Fruit fly (Drosophila melanogaster) whole organism, pupa: ENCODE measurements around the gene CG31789.

Source experiments
- CG15710 ChIP-seq: fragments of 200-800 bp; sonication (Bioruptor generic); optimal IDR thresholded peaks from 2 replicates; lab custom pipeline; 2018; ENCODE audit warnings: missing biosample characterization, mild to moderate bottlenecking, missing genetic modification characterization, moderate library complexity
- CG17806 ChIP-seq: fragments of 200-800 bp; sonication (Bioruptor generic); optimal IDR thresholded peaks from 2 replicates; lab custom pipeline; 2018; ENCODE audit warnings: missing biosample characterization, mild to moderate bottlenecking, missing genetic modification characterization, moderate library complexity
- CG32121 ChIP-seq: fragments of 200-800 bp; sonication (Bioruptor generic); IDR thresholded peaks from 2 replicates; pipeline ENCODE4 v1.3.6; 2022; ENCODE audit warnings: missing biosample characterization, missing genetic modification characterization
- CG34367 ChIP-seq: fragments of 200-800 bp; sonication (Bioruptor generic); optimal IDR thresholded peaks from 2 replicates; lab custom pipeline; 2018; ENCODE audit warnings: missing biosample characterization, mild to moderate bottlenecking, missing genetic modification characterization
- CG9948 ChIP-seq: fragments of 200-800 bp; sonication (Bioruptor generic); optimal IDR thresholded peaks from 2 replicates; lab custom pipeline; 2018; ENCODE audit warnings: missing biosample characterization, mild to moderate bottlenecking, missing genetic modification characterization, moderate library complexity
- D1 ChIP-seq: fragments of 200-800 bp; sonication (Bioruptor generic); optimal IDR thresholded peaks from 2 replicates; lab custom pipeline; 2018; ENCODE audit warnings: missing biosample characterization, mild to moderate bottlenecking, missing genetic modification characterization, moderate library complexity
- EcR ChIP-seq: fragments of 200-800 bp; sonication (Bioruptor generic); optimal IDR thresholded peaks from 3 replicates; lab custom pipeline; 2019; ENCODE audit warnings: missing biosample characterization, missing genetic modification characterization, mild to moderate bottlenecking, moderate library complexity, missing genetic modification reagents
- Pif1A ChIP-seq: fragments of 200-800 bp; sonication (Bioruptor generic); optimal IDR thresholded peaks from 3 replicates; lab custom pipeline; 2016; ENCODE audit warnings: missing biosample characterization, missing genetic modification characterization
- Pif1B ChIP-seq: fragments of 200-800 bp; sonication (Bioruptor generic); optimal IDR thresholded peaks from 3 replicates; lab custom pipeline; 2016; ENCODE audit warnings: missing biosample characterization, missing genetic modification characterization
- gl ChIP-seq: fragments of 200-800 bp; sonication (Bioruptor generic); optimal IDR thresholded peaks from 2 replicates; lab custom pipeline; 2018; ENCODE audit warnings: missing biosample characterization, mild to moderate bottlenecking, missing genetic modification characterization

dm6 chr2L:18623435-18623834 lies 17.7 kb downstream of the CG31789 start:
- TF ChIP-seq CG34367 (tag; lab: Kevin White, UChicago) (no peak), gl (tag; lab: Kevin White, UChicago) (no peak), CG9948 (tag; lab: Kevin White, UChicago) (no peak), Pif1A (GFP tag; lab: Kevin White, UChicago) (no peak), EcR (GFP tag; lab: Kevin White, UChicago) (no peak), Pif1B (no peak), CG17806 (tag; lab: Kevin White, UChicago) (no peak), D1 (no peak), CG15710 (tag; lab: Kevin White, UChicago) (no peak), CG32121 (GFP tag; lab: Robert Waterston, UW) (no peak)
